Worm (Caenorhabditis elegans): ENCODE measurements around the gene Y38H6C.13.

DNA sequence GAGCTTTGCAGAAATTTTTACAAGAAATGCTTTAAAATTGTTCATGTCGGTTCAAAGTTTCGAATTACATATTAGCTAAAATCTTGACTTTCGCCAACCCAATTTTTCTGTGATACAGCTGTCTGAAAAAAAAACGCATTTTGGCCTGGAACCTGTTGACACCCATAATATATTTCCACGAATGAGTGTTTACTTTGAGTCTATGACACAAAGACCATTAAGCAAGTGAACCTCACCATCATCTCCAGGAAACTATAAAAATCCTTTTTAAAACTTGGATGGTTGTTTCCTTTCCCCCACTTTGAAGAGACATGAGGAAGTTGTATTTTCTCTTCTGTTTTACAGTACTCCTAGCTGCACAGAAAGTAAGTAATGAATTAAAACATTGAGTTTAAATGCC is 46.7 kb downstream of the Y38H6C.13 start, which contains the start of gene clec-263:
- TF ChIP-seq hlh-30 (tag; optimal IDR thresholded peaks at IDR 0.05; ENCODE audit: insufficient read depth) (no peak), pax-1 (tag; optimal IDR thresholded peaks at IDR 0.05) (no peak), ahr-1 (tag; optimal IDR thresholded peaks at IDR 0.05) (no peak), K09A11.1 (tag; optimal IDR thresholded peaks at IDR 0.05; ENCODE audit: insufficient read depth) (no peak), nhr-11 (tag; optimal IDR thresholded peaks at IDR 0.05) (no peak)
